Fruit fly (Drosophila melanogaster) whole organism, wandering third instar larva: Measurements from ENCODE around the gene vito.

Experiments used
- Abd-B ChIP-seq: fragments of >200 bp; optimal IDR thresholded peaks from 2 replicates; lab custom pipeline; 2017; ENCODE audit warnings: missing biosample characterization, missing genetic modification characterization
- CG32264 ChIP-seq: fragments of 200-800 bp; sonication (Bioruptor generic); optimal IDR thresholded peaks from 2 replicates; lab custom pipeline; 2016; ENCODE audit warnings: missing biosample characterization, missing genetic modification characterization
- CG9705 ChIP-seq: fragments of 200-800 bp; sonication (Bioruptor generic); optimal IDR thresholded peaks from 2 replicates; lab custom pipeline; 2018; ENCODE audit warnings: missing biosample characterization, mild to moderate bottlenecking, missing genetic modification characterization
- CrebA ChIP-seq: fragments of 200-800 bp; sonication (Bioruptor generic); optimal IDR thresholded peaks from 2 replicates; lab custom pipeline; 2016; ENCODE audit warnings: missing biosample characterization, mild to moderate bottlenecking, missing genetic modification characterization, borderline replicate concordance
- Dfd ChIP-seq: fragments of >200 bp; optimal IDR thresholded peaks from 2 replicates; lab custom pipeline; 2017; ENCODE audit warnings: missing biosample characterization, missing genetic modification characterization
- Dif ChIP-seq: fragments of 200-275, 200-300 bp; sonication (Bioruptor generic); optimal IDR thresholded peaks from 2 replicates; lab custom pipeline; 2018; ENCODE audit warnings: missing biosample characterization, missing genetic modification characterization; ENCODE audit not compliant: partially characterized antibody
- GATAd ChIP-seq: sonication (Bioruptor generic); optimal IDR thresholded peaks from 2 replicates; lab custom pipeline; 2016; ENCODE audit warnings: missing biosample characterization, missing genetic modification characterization
- Hnf4 ChIP-seq: fragments of 200-800 bp; sonication (Bioruptor generic); optimal IDR thresholded peaks from 2 replicates; lab custom pipeline; 2016; ENCODE audit warnings: missing biosample characterization, mild to moderate bottlenecking, missing genetic modification characterization
- Hr78 ChIP-seq: fragments of >200 bp; optimal IDR thresholded peaks from 2 replicates; lab custom pipeline; 2017; ENCODE audit warnings: missing biosample characterization, missing genetic modification characterization
- Hr83 ChIP-seq: fragments of 200-300 bp; sonication (Bioruptor generic); optimal IDR thresholded peaks from 2 replicates; lab custom pipeline; 2016; ENCODE audit warnings: missing biosample characterization, mild to moderate bottlenecking, missing genetic modification characterization, moderate library complexity; ENCODE audit not compliant: poor library complexity, severe bottlenecking
- Jra ChIP-seq: sonication (Bioruptor generic); optimal IDR thresholded peaks from 2 replicates; lab custom pipeline; 2016; ENCODE audit warnings: missing biosample characterization, missing genetic modification characterization
- Mio ChIP-seq: sonication (Bioruptor generic); optimal IDR thresholded peaks from 2 replicates; lab custom pipeline; 2016; ENCODE audit warnings: missing biosample characterization, missing genetic modification characterization
- Myc ChIP-seq: fragments of >200 bp; optimal IDR thresholded peaks from 2 replicates; lab custom pipeline; 2017
- N ChIP-seq: fragments of >200 bp; optimal IDR thresholded peaks from 2 replicates; lab custom pipeline; 2018; ENCODE audit warnings: missing biosample characterization, missing external identifiers, missing genetic modification characterization
- OdsH ChIP-seq: fragments of 200-800 bp; sonication (Bioruptor generic); optimal IDR thresholded peaks from 2 replicates; lab custom pipeline; 2016; ENCODE audit warnings: missing biosample characterization, mild to moderate bottlenecking, missing genetic modification characterization
- Vsx2 ChIP-seq: fragments of 200-300, 225-300 bp; sonication (Bioruptor generic); optimal IDR thresholded peaks from 2 replicates; lab custom pipeline; 2018; ENCODE audit warnings: missing biosample characterization, missing genetic modification characterization; ENCODE audit not compliant: partially characterized antibody
- br ChIP-seq: fragments of 200-800 bp; sonication (Bioruptor generic); optimal IDR thresholded peaks from 2 replicates; lab custom pipeline; 2016; ENCODE audit warnings: missing biosample characterization, missing genetic modification characterization
- brk ChIP-seq: fragments of 200-800 bp; sonication (Bioruptor generic); optimal IDR thresholded peaks from 2 replicates; lab custom pipeline; 2016; ENCODE audit warnings: missing biosample characterization, mild to moderate bottlenecking, missing genetic modification characterization
- dl ChIP-seq, 2 experiments: fragments of 175-275, 200-275 bp in 1 of 2; fragments of 200-275 bp in 1 of 2; sonication (Bioruptor generic); optimal IDR thresholded peaks; lab custom pipeline; 2018; ENCODE audit warnings: mild to moderate bottlenecking in 2 of 2, missing biosample characterization in 2 of 2, missing genetic modification characterization in 2 of 2, moderate library complexity in 2 of 2; ENCODE audit not compliant: partially characterized antibody in 2 of 2, insufficient read depth in 1 of 2
- dmrt93B ChIP-seq: fragments of 200-800 bp; sonication (Bioruptor generic); optimal IDR thresholded peaks from 2 replicates; lab custom pipeline; 2018; ENCODE audit warnings: missing biosample characterization, mild to moderate bottlenecking, missing genetic modification characterization
- dsf ChIP-seq: sonication (Bioruptor generic); optimal IDR thresholded peaks from 2 replicates; lab custom pipeline; 2016; ENCODE audit warnings: missing biosample characterization, missing genetic modification characterization, borderline replicate concordance
- ey ChIP-seq: fragments of 200-800 bp; sonication (Bioruptor generic); optimal IDR thresholded peaks from 2 replicates; lab custom pipeline; 2016; ENCODE audit warnings: missing biosample characterization, missing genetic modification characterization
- foxo ChIP-seq, 2 experiments: fragments of 200-800 bp; sonication (Bioruptor generic); optimal IDR thresholded peaks; 2 replicates in 1 of 2; 3 replicates in 1 of 2; lab custom pipeline; 2016 to 2017; ENCODE audit warnings: missing biosample characterization in 2 of 2, missing genetic modification characterization in 2 of 2
- fru ChIP-seq: fragments of 200-800 bp; sonication (Bioruptor generic); optimal IDR thresholded peaks from 3 replicates; lab custom pipeline; 2016; ENCODE audit warnings: missing biosample characterization, mild to moderate bottlenecking, missing genetic modification characterization
- h ChIP-seq: fragments of 200-800 bp; sonication (Bioruptor generic); optimal IDR thresholded peaks from 3 replicates; lab custom pipeline; 2016; ENCODE audit warnings: missing biosample characterization, mild to moderate bottlenecking, missing genetic modification characterization
- jim ChIP-seq: fragments of 175-275, 200-325 bp; sonication (Bioruptor generic); optimal IDR thresholded peaks from 2 replicates; lab custom pipeline; 2016; ENCODE audit warnings: missing biosample characterization, mild to moderate bottlenecking, missing genetic modification characterization
- lola ChIP-seq: fragments of >200 bp; optimal IDR thresholded peaks from 2 replicates; lab custom pipeline; 2017; ENCODE audit warnings: missing biosample characterization, missing genetic modification characterization
- pan ChIP-seq: fragments of >200 bp; optimal IDR thresholded peaks from 2 replicates; lab custom pipeline; 2017
- psq ChIP-seq: fragments of 200-800 bp; sonication (Bioruptor generic); optimal IDR thresholded peaks from 3 replicates; lab custom pipeline; 2017; ENCODE audit warnings: missing biosample characterization, mild to moderate bottlenecking, missing genetic modification characterization, moderate library complexity
- rgr ChIP-seq: fragments of 200-800 bp; sonication (Bioruptor generic); optimal IDR thresholded peaks from 3 replicates; lab custom pipeline; 2016; ENCODE audit warnings: missing biosample characterization, mild to moderate bottlenecking, missing genetic modification characterization
- sage ChIP-seq: fragments of 200-800 bp; sonication (Bioruptor generic); optimal IDR thresholded peaks from 2 replicates; lab custom pipeline; 2016; ENCODE audit warnings: missing biosample characterization, mild to moderate bottlenecking, missing genetic modification characterization
- sv ChIP-seq: fragments of 200-800 bp; sonication (Bioruptor generic); optimal IDR thresholded peaks from 3 replicates; lab custom pipeline; 2016; ENCODE audit warnings: missing biosample characterization, missing genetic modification characterization
- tai ChIP-seq: sonication (Bioruptor generic); optimal IDR thresholded peaks from 2 replicates; lab custom pipeline; 2016; ENCODE audit warnings: missing biosample characterization, missing genetic modification characterization
- usp ChIP-seq: fragments of >200 bp; optimal IDR thresholded peaks from 2 replicates; lab custom pipeline; 2017; ENCODE audit warnings: missing biosample characterization, missing genetic modification characterization
- woc ChIP-seq: sonication (Bioruptor generic); optimal IDR thresholded peaks from 2 replicates; lab custom pipeline; 2016; ENCODE audit warnings: missing biosample characterization, mild to moderate bottlenecking, missing genetic modification characterization

vito gene

DNA sequence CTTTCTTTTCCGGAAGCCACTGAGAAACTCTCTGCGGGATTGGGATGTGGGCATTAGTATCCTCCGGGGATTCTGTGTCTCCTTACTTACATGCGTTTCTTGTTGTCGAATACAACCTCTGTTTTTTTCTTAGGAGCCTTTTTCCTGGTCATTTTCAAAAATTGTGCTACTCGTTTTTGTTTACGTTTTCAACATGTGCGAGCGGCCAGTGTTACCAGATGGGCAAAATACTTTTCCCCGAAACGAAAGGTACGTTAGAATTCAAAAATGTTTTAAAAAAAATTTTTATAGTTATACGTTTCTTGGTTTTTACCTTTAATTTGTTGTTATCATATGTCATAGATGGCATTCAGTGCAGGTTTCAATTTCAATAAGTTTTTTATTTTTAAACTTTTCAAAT lies at the start of gene vito:
TSS of gene vito (minus strand) at position 220 of the 400 bp plus-strand sequence.
- TF ChIP-seq jim (no peak), Dfd (GFP tag; lab: Kevin White, UChicago) (no peak), rgr (GFP tag; lab: Kevin White, UChicago) (no peak), Hr83 (GFP tag; lab: Kevin White, UChicago) (no peak), lola (no peak), Myc (lab: Kevin White, UChicago) (no peak), usp (GFP tag; lab: Kevin White, UChicago) (no peak), Mio (no peak), dl (GFP tag; optimal IDR thresholded peaks at IDR 0.05; lab: Kevin White, UChicago; ENCODE audit: insufficient read depth in 1 of 2, partially characterized antibody in 2 of 2) (no peak), tai (GFP tag; lab: Kevin White, UChicago) (no peak)

DNA sequence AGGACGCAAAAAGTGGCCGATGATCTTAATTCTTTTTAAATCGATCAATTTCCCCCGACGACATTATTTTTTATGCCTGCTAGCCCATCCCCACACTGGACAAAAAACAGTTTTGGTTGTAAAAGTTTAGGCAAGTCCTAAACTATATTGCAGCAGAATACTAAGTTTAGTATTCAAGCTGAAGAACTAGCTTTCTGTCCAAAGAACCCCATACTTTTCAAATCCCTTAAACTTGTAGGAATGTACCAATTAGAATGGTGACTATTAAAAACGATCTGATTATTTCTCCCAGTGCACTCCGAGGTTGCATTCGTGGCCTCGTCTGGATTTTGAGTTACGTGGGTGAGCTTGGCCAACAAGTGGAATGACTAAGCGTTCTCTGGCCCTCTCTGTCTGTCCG lies 48.4 kb upstream of the vito start:
- TF ChIP-seq brk (no peak), CG9705 (GFP tag; lab: Kevin White, UChicago) (no peak), fru (GFP tag; lab: Kevin White, UChicago) (no peak), dmrt93B (GFP tag; lab: Kevin White, UChicago) (no peak), Hr83 (GFP tag; lab: Kevin White, UChicago) (no peak), Myc (lab: Kevin White, UChicago) (no peak), CG32264 (GFP tag; lab: Kevin White, UChicago) (no peak), woc (no peak), Mio (no peak), tai (GFP tag; lab: Kevin White, UChicago) (no peak), rgr (GFP tag; lab: Kevin White, UChicago) (no peak), CrebA (GFP tag; lab: Kevin White, UChicago) (no peak)

dm6 chr3L:5823763-5824445 lies 46.8 kb upstream of the vito start:
- TF ChIP-seq dmrt93B (GFP tag; lab: Kevin White, UChicago) (peak; percentile 6), fru (GFP tag; lab: Kevin White, UChicago) (peak; percentile 18), OdsH (no peak), sv (GFP tag; lab: Kevin White, UChicago) (peak; percentile 60)
- TF ChIP-seq, all 38 proteins: peak for 3

dm6 chr3L:5821506-5821905 lies 44.4 kb upstream of the vito start:
- no peak for TF ChIP-seq Mio
- peak; percentile 13 for TF ChIP-seq h
- no peak for TF ChIP-seq CG32264 (GFP tag; lab: Kevin White, UChicago)
- no peak for TF ChIP-seq jim
- TF ChIP-seq CrebA (GFP tag; lab: Kevin White, UChicago) = no peak
- TF ChIP-seq rgr (GFP tag; lab: Kevin White, UChicago) = peak; percentile 4
- no peak for TF ChIP-seq Dfd (GFP tag; lab: Kevin White, UChicago)
- TF ChIP-seq, all 38 proteins: peak for 2

DNA sequence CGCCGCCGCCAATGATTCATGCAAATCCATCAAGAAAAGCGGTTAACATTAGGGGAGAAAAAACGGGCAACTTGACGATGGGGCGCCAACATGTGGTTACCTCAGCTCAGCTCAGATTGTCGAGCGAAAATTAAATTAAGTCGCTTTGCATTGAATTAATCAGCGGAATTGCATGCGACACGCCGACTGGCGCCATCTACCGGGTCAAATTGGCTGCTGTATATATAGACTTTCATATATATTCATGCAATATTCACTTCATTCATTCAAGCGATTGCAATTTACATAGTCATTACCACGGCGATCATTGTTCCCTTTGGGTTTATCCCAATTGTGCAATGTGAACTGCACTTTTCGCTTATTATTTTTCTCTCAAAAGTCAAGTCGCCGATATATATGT lies 43.7 kb upstream of the vito start:
- TF ChIP-seq h (no peak), dsf (no peak), lola (no peak), sage (no peak), jim (no peak), CG9705 (GFP tag; lab: Kevin White, UChicago) (no peak), fru (GFP tag; lab: Kevin White, UChicago) (no peak), CG32264 (GFP tag; lab: Kevin White, UChicago) (no peak)

DNA sequence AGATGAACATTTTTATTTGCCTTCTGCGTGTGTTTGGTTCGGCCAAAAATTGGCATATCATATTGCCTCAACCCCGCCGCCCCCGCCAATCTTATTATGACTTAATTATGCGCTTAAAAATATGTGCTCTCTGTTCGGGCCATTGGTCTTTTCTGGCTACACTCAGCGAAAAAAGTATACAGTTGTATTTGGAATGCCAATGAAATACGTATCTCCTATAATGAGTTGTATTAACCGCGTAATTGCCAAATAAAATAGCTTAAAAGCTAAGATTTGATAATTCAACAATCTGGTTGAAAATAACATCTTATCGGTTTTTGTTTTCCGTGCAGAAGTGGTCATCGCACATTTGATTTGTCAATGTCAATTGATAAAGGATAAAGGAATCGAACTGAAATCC lies 42.9 kb upstream of the vito start:
- TF ChIP-seq dmrt93B (GFP tag; lab: Kevin White, UChicago) (no peak), CrebA (GFP tag; lab: Kevin White, UChicago) (no peak), usp (GFP tag; lab: Kevin White, UChicago) (no peak), Hr78 (GFP tag; lab: Kevin White, UChicago) (no peak), Hnf4 (GFP tag; lab: Kevin White, UChicago) (no peak), dsf (no peak), CG9705 (GFP tag; lab: Kevin White, UChicago) (no peak), N (GFP tag; lab: Kevin White, UChicago) (no peak), rgr (GFP tag; lab: Kevin White, UChicago) (peak; percentile 45), sv (GFP tag; lab: Kevin White, UChicago) (no peak), woc (no peak), jim (no peak), Dfd (GFP tag; lab: Kevin White, UChicago) (no peak), foxo (GFP tag; optimal IDR thresholded peaks at IDR 0.05; lab: Kevin White, UChicago) (peak in 1 of 2 experiments; percentile 35), ey (GFP tag; lab: Kevin White, UChicago) (peak; percentile 15), sage (no peak), pan (lab: Kevin White, UChicago) (no peak), Abd-B (GFP tag; lab: Kevin White, UChicago) (no peak), Dif (no peak), GATAd (GFP tag; lab: Kevin White, UChicago) (no peak), fru (GFP tag; lab: Kevin White, UChicago) (peak; percentile 7), OdsH (no peak), br (GFP tag; lab: Kevin White, UChicago) (no peak), Jra (GFP tag; lab: Kevin White, UChicago) (no peak), h (peak; percentile 8), Vsx2 (GFP tag; lab: Kevin White, UChicago) (no peak), psq (GFP tag; lab: Kevin White, UChicago) (no peak), Myc (lab: Kevin White, UChicago) (no peak), brk (no peak)
